Worm (Caenorhabditis elegans): ENCODE data around the gene clp-4.

DNA sequence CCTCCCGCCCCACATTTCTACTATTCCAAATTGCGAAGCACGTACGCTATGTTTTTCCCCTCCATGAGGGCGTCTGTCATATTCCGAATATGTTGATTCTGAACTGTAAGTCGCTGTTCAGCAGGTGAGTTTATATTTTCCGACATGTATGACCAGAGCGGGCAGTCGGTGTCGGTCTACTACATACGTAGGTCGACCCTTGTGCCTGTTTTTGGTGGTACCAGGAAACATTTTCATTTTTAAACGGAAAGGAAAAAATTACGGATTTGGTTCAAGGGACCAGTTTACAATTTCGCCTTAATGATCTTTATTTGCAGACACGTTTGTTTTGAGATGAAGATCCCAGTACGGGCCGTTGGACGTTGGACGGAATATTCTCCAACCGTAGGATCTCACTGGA, 59.5 kb downstream of the clp-4 start, which contains the start of gene Y46E12A.2:
- TF ChIP-seq ama-1 (optimal IDR thresholded peaks at IDR 0.05) (no peak), ztf-11 (tag; optimal IDR thresholded peaks at IDR 0.05) (no peak), madf-5 (GFP tag; IDR thresholded peaks at IDR 0.05) (no peak), mdl-1 (tag; optimal IDR thresholded peaks at IDR 0.05) (no peak)

All from whole organism, L4 larva.